Worm (Caenorhabditis elegans) whole organism, late embryonic: ENCODE data around the gene nas-3.

ENCODE experiments used
- K02D7.2 ChIP-seq: sonication (generic microtip); optimal IDR thresholded peaks from 2 replicates; lab custom pipeline; 2017; ENCODE audit warnings: mild to moderate bottlenecking, missing genetic modification characterization, missing compliant biosample characterization
- ama-1 ChIP-seq: fragments of 150-350 bp; optimal IDR thresholded peaks from 2 replicates; lab custom pipeline; 2014
- ceh-14 ChIP-seq: sonication (generic microtip); optimal IDR thresholded peaks from 2 replicates; lab custom pipeline; 2016; ENCODE audit warnings: missing genotype, missing genetic modification characterization, missing compliant biosample characterization
- ceh-19 ChIP-seq: fragments of 200-800 bp; sonication (Bioruptor generic); optimal IDR thresholded peaks from 2 replicates; lab custom pipeline; 2018; ENCODE audit warnings: mild to moderate bottlenecking, missing genetic modification characterization, missing compliant biosample characterization
- ceh-9 ChIP-seq: sonication (generic microtip); optimal IDR thresholded peaks from 2 replicates; lab custom pipeline; 2016; ENCODE audit warnings: mild to moderate bottlenecking, missing genetic modification characterization, inconsistent platforms, missing compliant biosample characterization
- dmd-4 ChIP-seq: sonication (generic microtip); optimal IDR thresholded peaks from 2 replicates; lab custom pipeline; 2016; ENCODE audit warnings: borderline replicate concordance, missing genetic modification characterization, missing compliant biosample characterization
- elt-2 ChIP-seq: sonication (generic microtip); optimal IDR thresholded peaks from 2 replicates; lab custom pipeline; 2016; ENCODE audit warnings: missing genetic modification reagents, missing genetic modification characterization, missing compliant biosample characterization
- sox-4 ChIP-seq: sonication (generic microtip); optimal IDR thresholded peaks from 2 replicates; lab custom pipeline; 2017; ENCODE audit warnings: mild to moderate bottlenecking, missing genetic modification characterization, inconsistent platforms, missing compliant biosample characterization
- syd-9 ChIP-seq: sonication (generic microtip); optimal IDR thresholded peaks from 2 replicates; lab custom pipeline; 2016; ENCODE audit warnings: mild to moderate bottlenecking, missing genetic modification characterization, moderate library complexity, missing compliant biosample characterization
- tbx-2 ChIP-seq: sonication (generic microtip); optimal IDR thresholded peaks from 2 replicates; lab custom pipeline; 2016; ENCODE audit warnings: missing genetic modification characterization, missing compliant biosample characterization

DNA sequence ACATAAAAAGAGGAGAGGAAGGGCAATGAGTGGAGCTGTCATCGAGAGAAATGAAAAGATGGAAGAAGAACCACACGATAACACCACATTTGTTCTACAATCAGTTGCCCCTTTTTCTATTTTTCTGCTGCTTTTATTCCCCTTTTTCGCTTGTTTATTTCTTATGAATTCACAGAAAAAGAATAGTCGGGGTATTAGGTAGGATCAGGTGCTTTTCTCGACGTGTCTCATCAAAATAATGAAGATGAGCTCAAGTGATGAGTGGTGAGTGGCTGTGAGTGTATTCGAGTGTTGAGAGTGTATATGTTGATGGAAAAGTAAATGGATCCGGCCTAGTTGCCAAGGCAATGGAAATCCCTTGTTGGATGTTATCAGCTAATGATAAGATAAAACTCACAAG lies 7.5 kb downstream of the nas-3 start:
- TF ChIP-seq ama-1 (lab: Kevin White, UChicago) (no peak), ceh-19 (GFP tag; lab: Kevin White, UChicago) (no peak), tbx-2 (tag; lab: Kevin White, UChicago) (no peak), K02D7.2 (tag; lab: Kevin White, UChicago) (no peak), dmd-4 (tag; lab: Kevin White, UChicago) (no peak), ceh-14 (no peak), syd-9 (tag; lab: Kevin White, UChicago) (no peak), elt-2 (no peak), sox-4 (tag; lab: Kevin White, UChicago) (no peak), ceh-9 (tag; lab: Kevin White, UChicago) (no peak)
